Worm (Caenorhabditis elegans) whole organism, L4 larva: ENCODE results near the gene gst-27.
"Not testable (repeated sequence)": the region's sequence is repeated elsewhere in the genome, so short reads cannot be mapped to it uniquely, and the experiment has no call there.

ENCODE experiments used
- F44E2.7 ChIP-seq: fragments of 200-800 bp; sonication (Bioruptor generic); IDR thresholded peaks from 2 replicates; pipeline ENCODE4 v2.1.2; 2022; ENCODE audit warnings: missing genetic modification characterization, missing compliant biosample characterization
- F49E8.2 ChIP-seq: sonication (generic microtip); optimal IDR thresholded peaks from 2 replicates; lab custom pipeline; 2016; ENCODE audit warnings: missing compliant biosample characterization, mild to moderate bottlenecking, missing genetic modification characterization, borderline replicate concordance
- T26A8.4 ChIP-seq: fragments of 200-800 bp; sonication (Bioruptor generic); IDR thresholded peaks from 2 replicates; pipeline ENCODE4 v1.3.6; 2022; ENCODE audit warnings: missing genetic modification characterization, missing compliant biosample characterization
- Y75B8A.6 ChIP-seq: fragments of 200-800 bp; sonication (Bioruptor generic); IDR thresholded peaks from 2 replicates; pipeline ENCODE4 v1.3.6; 2022; ENCODE audit warnings: missing genetic modification reagents, missing genetic modification characterization, missing compliant biosample characterization
- aha-1 ChIP-seq: fragments of 150-350 bp; peaks from one replicate; lab custom pipeline; 2014; ENCODE audit warnings: missing biosample characterization, missing genetic modification characterization
- ama-1 ChIP-seq: fragments of 150-350 bp; optimal IDR thresholded peaks from 2 replicates; lab custom pipeline; 2014; ENCODE audit warnings: inconsistent platforms, mixed read lengths
- arid-1 ChIP-seq: fragments of 200-800 bp; sonication (Bioruptor generic); conservative IDR thresholded peaks from 2 replicates; pipeline ENCODE4 v1.3.6; 2022; ENCODE audit warnings: missing genetic modification reagents, missing genetic modification characterization, missing compliant biosample characterization
- ceh-62 ChIP-seq: sonication (generic microtip); optimal IDR thresholded peaks from 2 replicates; lab custom pipeline; 2017; ENCODE audit warnings: missing biosample characterization, missing genetic modification characterization
- daf-16 ChIP-seq, 3 experiments: sonication (generic microtip); optimal IDR thresholded peaks; 2 replicates each; lab custom pipeline; 2016 to 2017; ENCODE audit warnings: missing genetic modification characterization in 3 of 3, missing genetic modification reagents in 3 of 3, mild to moderate bottlenecking in 2 of 3, missing compliant biosample characterization in 2 of 3, missing biosample characterization in 1 of 3, moderate library complexity in 1 of 3
- dmd-6 ChIP-seq: fragments of 200-800 bp; sonication (Bioruptor generic); IDR thresholded peaks from 2 replicates; pipeline ENCODE4 v1.3.6; 2022; ENCODE audit warnings: missing genetic modification reagents, missing genetic modification characterization, missing compliant biosample characterization
- dpl-1 ChIP-seq: fragments of 150-350 bp; optimal IDR thresholded peaks from 2 replicates; lab custom pipeline; 2014; ENCODE audit warnings: missing biosample characterization, missing genetic modification reagents, missing genetic modification characterization
- duxl-1 ChIP-seq: sonication (generic microtip); optimal IDR thresholded peaks from 2 replicates; lab custom pipeline; 2016; ENCODE audit warnings: mild to moderate bottlenecking, missing genetic modification characterization, moderate library complexity, missing compliant biosample characterization; ENCODE audit not compliant: poor library complexity
- dve-1 ChIP-seq: sonication (generic microtip); optimal IDR thresholded peaks from 2 replicates; lab custom pipeline; 2017; ENCODE audit warnings: antibody characterized with exemption, mild to moderate bottlenecking, missing genetic modification characterization, missing compliant biosample characterization; ENCODE audit not compliant: insufficient read depth
- egl-43 ChIP-seq: fragments of 200-800 bp; sonication (Bioruptor generic); IDR thresholded peaks from 2 replicates; pipeline ENCODE4 v1.3.6; 2022; ENCODE audit warnings: missing genetic modification reagents, missing genetic modification characterization, missing compliant biosample characterization
- hlh-11 ChIP-seq: fragments of 200-800 bp; sonication (Bioruptor generic); optimal IDR thresholded peaks from 2 replicates; lab custom pipeline; 2018; ENCODE audit warnings: mild to moderate bottlenecking, missing genetic modification characterization, missing compliant biosample characterization
- hlh-30 ChIP-seq: sonication (generic microtip); optimal IDR thresholded peaks from 2 replicates; lab custom pipeline; 2017; ENCODE audit warnings: antibody characterized with exemption, mild to moderate bottlenecking, missing genetic modification characterization, missing compliant biosample characterization; ENCODE audit not compliant: insufficient read depth
- hmg-1.1 ChIP-seq: fragments of 200-800 bp; sonication (Bioruptor generic); IDR thresholded peaks from 2 replicates; pipeline ENCODE4 v1.3.6; 2022; ENCODE audit warnings: missing genetic modification reagents, missing genetic modification characterization, missing compliant biosample characterization
- lin-29 ChIP-seq: fragments of 200-800 bp; sonication (Bioruptor generic); IDR thresholded peaks from 2 replicates; pipeline ENCODE4 v1.3.6; 2022; ENCODE audit warnings: missing genetic modification reagents, missing genetic modification characterization, missing compliant biosample characterization
- lsy-2 ChIP-seq, 2 experiments: fragments of 150-350 bp in 1 of 2; sonication (generic microtip) in 1 of 2; optimal IDR thresholded peaks; 2 replicates each; lab custom pipeline; 2014 to 2017; ENCODE audit warnings: missing biosample characterization in 2 of 2, missing genetic modification characterization in 2 of 2
- mes-2 ChIP-seq: sonication (generic microtip); optimal IDR thresholded peaks from 2 replicates; lab custom pipeline; 2016; ENCODE audit warnings: missing genotype, mild to moderate bottlenecking, missing genetic modification characterization, missing compliant biosample characterization; ENCODE audit not compliant: poor library complexity, severe bottlenecking
- nhr-10 ChIP-seq: fragments of 150-350 bp; optimal IDR thresholded peaks from 2 replicates; lab custom pipeline; 2014; ENCODE audit warnings: missing biosample characterization, missing genetic modification characterization
- nhr-11 ChIP-seq: fragments of 150-350 bp; optimal IDR thresholded peaks from 2 replicates; lab custom pipeline; 2014; ENCODE audit warnings: missing biosample characterization, missing genetic modification characterization
- nhr-111 ChIP-seq: fragments of 200-800 bp; sonication (Bioruptor generic); optimal IDR thresholded peaks from 2 replicates; lab custom pipeline; 2018; ENCODE audit warnings: mild to moderate bottlenecking, missing genetic modification characterization, missing compliant biosample characterization
- nhr-28 ChIP-seq: fragments of 150-350 bp; optimal IDR thresholded peaks from 2 replicates; lab custom pipeline; 2014; ENCODE audit warnings: missing biosample characterization, missing genetic modification characterization
- nhr-6 ChIP-seq: fragments of 150-350 bp; optimal IDR thresholded peaks from 2 replicates; lab custom pipeline; 2014; ENCODE audit warnings: missing biosample characterization, missing genetic modification characterization
- nhr-77 ChIP-seq: fragments of 150-350 bp; optimal IDR thresholded peaks from 2 replicates; lab custom pipeline; 2014; ENCODE audit warnings: missing biosample characterization, missing genetic modification characterization
- pqm-1 ChIP-seq: sonication (generic microtip); optimal IDR thresholded peaks from 2 replicates; lab custom pipeline; 2017; ENCODE audit warnings: missing biosample characterization, missing genetic modification characterization
- set-16 ChIP-seq: fragments of 200-800 bp; sonication (Bioruptor generic); IDR thresholded peaks from 2 replicates; pipeline ENCODE4 v1.3.6; 2022; ENCODE audit warnings: missing genetic modification reagents, missing genetic modification characterization, missing compliant biosample characterization
- snpc-1.2 ChIP-seq: fragments of 200-800 bp; sonication (Bioruptor generic); IDR thresholded peaks from 2 replicates; pipeline ENCODE4 v1.3.6; 2022; ENCODE audit warnings: missing genetic modification reagents, missing genetic modification characterization, missing compliant biosample characterization
- snpc-4 ChIP-seq: fragments of 150-350 bp; optimal IDR thresholded peaks from 2 replicates; lab custom pipeline; 2014; ENCODE audit warnings: missing biosample characterization, missing genetic modification characterization
- tag-97 ChIP-seq: fragments of 200-800 bp; sonication (Bioruptor generic); IDR thresholded peaks from 2 replicates; pipeline ENCODE4 v1.3.6; 2022; ENCODE audit warnings: missing genetic modification characterization, missing compliant biosample characterization
- ztf-7 ChIP-seq: fragments of 150-350 bp; optimal IDR thresholded peaks from 2 replicates; lab custom pipeline; 2014; ENCODE audit warnings: missing biosample characterization, missing genetic modification characterization

gst-27 gene

DNA sequence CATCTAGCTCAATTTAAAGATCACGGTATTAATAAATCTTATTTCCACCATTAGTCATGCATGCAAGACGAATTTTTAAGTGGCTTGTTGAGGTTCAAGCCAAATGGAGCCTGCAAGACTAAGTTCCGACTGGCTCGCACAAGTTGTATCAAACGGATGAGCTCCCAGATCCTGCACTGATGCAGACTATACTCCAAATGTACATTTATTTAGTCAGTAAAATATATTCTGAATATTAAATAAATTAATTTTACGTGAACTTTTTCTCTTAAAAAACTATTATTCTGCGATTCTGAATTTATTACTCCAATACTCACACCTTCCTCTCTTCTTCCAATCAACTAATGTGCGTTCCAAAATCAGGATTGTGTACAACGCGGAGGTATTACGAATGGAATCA, 10.1 kb upstream of the gst-27 start, which contains the start of gene Y53F4B.36:
Gene Y53F4B.36 (plus strand): TSS at position 301 of the 400 bp plus-strand sequence.
- TF ChIP-seq ceh-62 (no peak), lin-29 (no peak), arid-1 (GFP tag; lab: Robert Waterston, UW) (no peak)

DNA sequence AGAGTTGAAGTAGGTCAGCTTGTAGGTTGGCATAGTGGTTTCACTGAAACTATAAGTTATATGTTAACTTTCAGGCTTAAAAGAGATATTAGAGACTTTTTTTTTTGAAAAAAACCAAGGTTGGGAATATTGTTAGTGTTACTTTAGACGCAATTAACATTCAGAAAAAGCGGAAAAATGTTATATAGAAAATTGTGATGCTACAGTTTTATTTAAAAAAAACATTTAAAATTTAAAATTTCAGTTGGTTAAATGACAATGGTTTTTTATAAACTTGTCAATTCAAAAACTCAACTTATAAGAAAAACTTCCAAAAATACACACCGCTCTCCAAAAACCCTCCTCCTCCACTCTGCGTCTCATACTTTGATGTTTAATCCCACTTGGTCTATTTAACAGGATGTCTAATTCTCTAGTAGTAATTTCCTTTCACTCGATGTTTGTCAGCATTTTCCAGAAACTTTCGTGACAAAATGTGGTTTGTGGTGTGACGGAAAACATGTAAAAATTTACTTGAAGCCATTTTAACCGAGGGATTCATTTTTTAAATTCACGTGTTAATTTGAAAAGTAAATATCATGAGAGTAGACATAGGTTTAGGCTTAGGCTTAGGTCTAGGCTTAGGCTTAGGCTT, 9.5 kb upstream of the gst-27 start, which contains the start of gene gst-31:
Gene gst-31 (minus strand): TSS at position 51 of the 634 bp plus-strand sequence.
- TF ChIP-seq T26A8.4 (GFP tag; lab: Robert Waterston, UW) (no peak), aha-1 (peak; percentile 70)
- TF ChIP-seq, all 104 proteins: peak for 1

DNA sequence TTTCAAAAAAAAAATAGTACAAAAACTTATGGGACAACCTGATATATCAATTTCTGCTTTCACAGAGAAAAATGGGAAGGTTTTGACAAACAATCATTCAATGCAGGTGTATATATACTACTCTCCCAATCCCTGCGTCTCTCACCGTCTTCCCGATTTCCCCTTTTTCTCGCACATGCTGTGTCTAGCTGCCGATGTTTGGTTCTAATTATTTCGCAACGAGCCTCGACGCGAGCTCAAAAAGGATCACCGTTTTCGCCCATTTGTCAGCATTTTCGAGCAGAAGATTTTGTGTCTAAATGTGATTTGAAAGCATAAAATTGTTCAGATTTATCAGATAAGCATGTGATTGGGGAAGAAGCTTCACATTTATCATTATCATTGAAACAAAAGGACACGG, 7.6 kb upstream of the gst-27 start:
- TF ChIP-seq nhr-28 (tag; lab: Kevin White, UChicago) (peak; percentile 17), snpc-4 (tag; lab: Kevin White, UChicago) (no peak), dve-1 (tag; lab: Kevin White, UChicago) (peak; percentile 49), F49E8.2 (no peak), daf-16 (GFP tag; optimal IDR thresholded peaks at IDR 0.05; lab: Kevin White, UChicago) (no peak), daf-16 (tag; optimal IDR thresholded peaks at IDR 0.05; lab: Kevin White, UChicago) (peak; percentile 35), lsy-2 (tag; optimal IDR thresholded peaks at IDR 0.05; lab: Kevin White, UChicago) (peak in 1 of 2 experiments; percentile 21), dmd-6 (GFP tag; lab: Robert Waterston, UW) (peak; percentile 22; the same call in 1 of the 2 replicates), F44E2.7 (no peak), set-16 (GFP tag; lab: Robert Waterston, UW) (no peak), ztf-7 (tag; lab: Kevin White, UChicago) (no peak), nhr-111 (no peak), hlh-11 (tag; lab: Kevin White, UChicago) (peak; percentile 23), dpl-1 (GFP tag; lab: Kevin White, UChicago) (no peak), mes-2 (peak; percentile 34), hmg-1.1 (GFP tag; lab: Robert Waterston, UW) (0 out of 2 replicates have a peak, but pooled peaks have one; percentile 49), nhr-6 (tag; lab: Kevin White, UChicago) (peak; percentile 3), egl-43 (no peak), ama-1 (lab: Kevin White, UChicago) (no peak), duxl-1 (tag; lab: Kevin White, UChicago) (no peak), hlh-30 (tag; lab: Kevin White, UChicago) (peak; percentile 45), nhr-10 (tag; lab: Kevin White, UChicago) (no peak), nhr-11 (tag; lab: Kevin White, UChicago) (peak; percentile 18), snpc-1.2 (GFP tag; lab: Robert Waterston, UW) (no peak)

DNA sequence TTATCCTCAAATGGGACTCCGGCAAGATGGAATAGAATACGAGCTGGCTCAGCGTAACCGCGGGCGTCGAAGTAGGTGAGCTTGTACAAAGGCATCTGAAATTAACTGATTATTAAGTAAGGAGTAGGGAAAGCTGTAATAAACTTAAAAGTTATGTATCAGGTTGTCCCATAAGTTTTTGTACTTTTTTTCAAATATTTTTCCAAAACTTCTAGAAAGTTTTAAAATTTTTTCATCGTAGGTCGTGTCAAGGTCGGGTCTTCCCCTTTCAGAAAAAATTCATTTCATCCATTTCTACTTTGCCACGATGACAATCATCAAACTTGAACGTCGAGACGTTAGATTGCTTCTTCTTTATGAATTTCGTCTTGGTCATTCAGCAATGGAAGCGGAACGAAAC, 6.3 kb upstream of the gst-27 start, which contains the start of gene gst-39:
Gene gst-39 (minus strand): TSS at position 101 of the 400 bp plus-strand sequence.
- TF ChIP-seq pqm-1; Y75B8A.6; snpc-4 (tag; lab: Kevin White, UChicago): not testable (repeated sequence)

DNA sequence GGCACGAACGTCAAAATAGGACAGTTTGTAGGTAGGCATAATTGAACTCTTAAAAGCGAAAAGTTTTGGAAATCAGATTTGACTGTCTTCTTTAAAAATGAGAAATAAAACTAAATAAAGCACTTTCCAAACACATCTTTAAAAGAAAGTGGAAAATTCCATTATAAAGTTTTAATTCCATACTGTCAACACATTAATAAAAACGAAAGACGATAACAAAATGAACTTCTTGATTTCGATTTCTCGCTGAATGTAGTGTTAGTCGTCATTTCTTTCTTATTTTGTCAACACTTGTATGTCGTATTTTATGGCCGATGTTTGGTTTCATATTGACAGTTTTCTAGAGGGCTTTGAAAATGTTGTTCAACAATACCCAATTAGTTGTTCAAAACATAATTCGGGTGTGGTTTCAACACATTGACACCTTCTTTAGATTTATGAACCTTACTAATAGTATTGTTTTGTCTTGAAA, 4.3 kb upstream of the gst-27 start, which contains the start of gene gst-29:
Gene gst-29 (minus strand): TSS at position 51 of the 472 bp plus-strand sequence.
- TF ChIP-seq daf-16 (GFP tag; optimal IDR thresholded peaks at IDR 0.05; lab: Kevin White, UChicago) (no peak), daf-16 (tag; optimal IDR thresholded peaks at IDR 0.05; lab: Kevin White, UChicago) (peak; percentile 100), nhr-28 (tag; lab: Kevin White, UChicago) (peak; percentile 69), nhr-77 (tag; lab: Kevin White, UChicago) (peak; percentile 53), ceh-62 (no peak), dve-1 (tag; lab: Kevin White, UChicago) (peak; percentile 63), tag-97 (GFP tag; lab: Robert Waterston, UW) (no peak)
